Fruit fly (Drosophila melanogaster): ENCODE measurements around the gene CG11898.

The CG11898 gene

DNA sequence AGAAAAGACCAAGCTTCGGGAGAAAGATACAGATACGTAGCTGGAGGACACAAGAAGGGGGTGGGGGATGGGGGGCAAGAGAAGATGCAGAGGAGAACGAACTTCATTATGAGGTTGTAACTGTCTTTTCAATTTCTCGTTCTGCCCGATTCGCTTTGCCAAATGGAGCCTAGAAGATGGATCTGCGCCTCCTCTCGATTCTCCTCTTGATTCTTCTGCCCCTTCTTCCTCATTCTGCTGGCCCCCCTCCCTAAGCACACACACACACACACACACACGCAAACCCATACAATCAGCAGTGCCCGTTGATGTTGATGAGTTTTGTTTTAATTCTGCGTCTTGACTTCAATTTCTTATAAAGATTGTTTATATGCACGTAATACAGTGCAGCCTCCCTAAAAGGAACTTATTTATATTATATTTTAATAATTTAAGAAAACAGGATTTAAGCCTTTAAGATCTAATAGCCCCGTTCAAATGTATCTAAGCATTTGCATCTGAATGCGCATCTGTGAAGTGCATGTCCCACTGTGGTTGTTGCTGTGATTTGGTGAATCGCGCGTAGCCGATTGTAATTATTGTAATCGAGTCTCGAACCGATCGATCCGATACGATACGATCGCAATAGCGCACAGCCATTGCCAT lies 41.7 kb downstream of the CG11898 start (continued):
- TF ChIP-seq CG3032 (tag; optimal IDR thresholded peaks at IDR 0.05) (peak; percentile 95), Blimp-1 (GFP tag; optimal IDR thresholded peaks at IDR 0.05) (peak; percentile 67), CG6792 (GFP tag; optimal IDR thresholded peaks at IDR 0.05) (peak; percentile 83), Eip93F (GFP tag; optimal IDR thresholded peaks at IDR 0.05) (peak; percentile 80), svp (GFP tag) (peak; percentile 97), vri (GFP tag; optimal IDR thresholded peaks at IDR 0.05) (peak; percentile 72), Sox15 (GFP tag; optimal IDR thresholded peaks at IDR 0.05) (peak; percentile 79), CG4318 (GFP tag; optimal IDR thresholded peaks at IDR 0.05) (peak; percentile 83), achi (GFP tag; optimal IDR thresholded peaks at IDR 0.05) (peak; percentile 87)

dm6 chr3R:29207996-29208395 lies 42.6 kb downstream of the CG11898 start:
- TF ChIP-seq cyc (GFP tag; optimal IDR thresholded peaks at IDR 0.05) (peak; percentile 25), CG10669 (GFP tag; optimal IDR thresholded peaks at IDR 0.05) (peak; percentile 73), CG7368 (GFP tag; optimal IDR thresholded peaks at IDR 0.05) (peak; percentile 55), salr (GFP tag; optimal IDR thresholded peaks at IDR 0.05) (peak; percentile 62 to 75), Eip75B (GFP tag; optimal IDR thresholded peaks at IDR 0.05) (peak; percentile 81), acj6 (GFP tag; optimal IDR thresholded peaks at IDR 0.05) (peak; percentile 74), CG32006 (GFP tag; optimal IDR thresholded peaks at IDR 0.05) (peak; percentile 95), CG4318 (GFP tag; optimal IDR thresholded peaks at IDR 0.05) (peak; percentile 89), Hr4 (GFP tag; optimal IDR thresholded peaks at IDR 0.05) (peak; percentile 95), Gug (GFP tag; IDR thresholded peaks at IDR 0.05) (peak; percentile 80), CG10631 (GFP tag; optimal IDR thresholded peaks at IDR 0.05) (peak; percentile 86), CG11762 (GFP tag; optimal IDR thresholded peaks at IDR 0.05; ENCODE audit: insufficient read depth) (peak; percentile 53), ss (GFP tag; optimal IDR thresholded peaks at IDR 0.05) (peak; percentile 48 to 71), lz (GFP tag; optimal IDR thresholded peaks at IDR 0.05) (peak; percentile 61), Ets96B (tag; optimal IDR thresholded peaks at IDR 0.05) (peak; percentile 84), Lpt (GFP tag; optimal IDR thresholded peaks at IDR 0.05) (peak; percentile 77), CG8319 (GFP tag; optimal IDR thresholded peaks at IDR 0.05) (no peak), Eip93F (GFP tag; optimal IDR thresholded peaks at IDR 0.05) (no peak), CG6808 (GFP tag; optimal IDR thresholded peaks at IDR 0.05) (peak; percentile 73), fd59A (GFP tag; optimal IDR thresholded peaks at IDR 0.05) (peak; percentile 76), achi (GFP tag; optimal IDR thresholded peaks at IDR 0.05) (peak; percentile 84), Met (GFP tag; optimal IDR thresholded peaks at IDR 0.05) (peak; percentile 77), CG6854 (GFP tag; optimal IDR thresholded peaks at IDR 0.05) (no peak), CG3032 (tag; optimal IDR thresholded peaks at IDR 0.05) (peak; percentile 80), Blimp-1 (GFP tag; optimal IDR thresholded peaks at IDR 0.05) (no peak), Smox (GFP tag; optimal IDR thresholded peaks at IDR 0.05) (peak; percentile 43), Sox14 (GFP tag; optimal IDR thresholded peaks at IDR 0.05) (peak; percentile 83), CG31627 (GFP tag; optimal IDR thresholded peaks at IDR 0.05) (peak; percentile 32), OdsH (GFP tag; optimal IDR thresholded peaks at IDR 0.05) (peak; percentile 80), CG1621 (tag; optimal IDR thresholded peaks at IDR 0.05) (peak; percentile 78), Hr39 (GFP tag; optimal IDR thresholded peaks at IDR 0.05) (peak; percentile 41), CG8632 (GFP tag; optimal IDR thresholded peaks at IDR 0.05) (peak; percentile 58), eg (GFP tag; IDR thresholded peaks at IDR 0.05) (peak; percentile 96), CG16779 (tag; optimal IDR thresholded peaks at IDR 0.05) (peak; percentile 64), pdm3 (GFP tag; optimal IDR thresholded peaks at IDR 0.05) (peak; percentile 81), dac (GFP tag; optimal IDR thresholded peaks at IDR 0.05) (peak; percentile 88), CG3919 (GFP tag; optimal IDR thresholded peaks at IDR 0.05) (peak; percentile 79), spab (GFP tag; optimal IDR thresholded peaks at IDR 0.05) (peak; percentile 73), CG6163 (GFP tag; IDR thresholded peaks at IDR 0.05) (peak; percentile 93), esn (GFP tag; optimal IDR thresholded peaks at IDR 0.05) (peak; percentile 72), vri (GFP tag; optimal IDR thresholded peaks at IDR 0.05) (peak; percentile 22), CG15336 (GFP tag; IDR thresholded peaks at IDR 0.05) (peak; percentile 96), svp (GFP tag) (peak; percentile 73), Sox102F (GFP tag; optimal IDR thresholded peaks at IDR 0.05) (peak; percentile 59), dsx (GFP tag; optimal IDR thresholded peaks at IDR 0.05; ENCODE audit: poor library complexity, severe bottlenecking) (peak; percentile 82)

All from whole organism, prepupa.